Fruit fly (Drosophila melanogaster) whole organism, pupa: ENCODE data around the gene CG7272.

ENCODE experiments used
- CG10348 ChIP-seq: fragments of 200-800 bp; sonication (Bioruptor generic); IDR thresholded peaks from 2 replicates; pipeline ENCODE4 v1.3.6; 2022; ENCODE audit warnings: missing biosample characterization, missing genetic modification characterization
- CG12605 ChIP-seq: fragments of 200-800 bp; sonication (Bioruptor generic); IDR thresholded peaks from 2 replicates; pipeline ENCODE4 v1.3.6; 2022; ENCODE audit warnings: missing biosample characterization, missing genetic modification characterization
- CG32121 ChIP-seq: fragments of 200-800 bp; sonication (Bioruptor generic); IDR thresholded peaks from 2 replicates; pipeline ENCODE4 v1.3.6; 2022; ENCODE audit warnings: missing biosample characterization, missing genetic modification characterization
- CG4496 ChIP-seq: fragments of 200-800 bp; sonication (Bioruptor generic); IDR thresholded peaks from 3 replicates; pipeline ENCODE4 v1.3.6; 2022; ENCODE audit warnings: missing biosample characterization, missing genetic modification characterization
- CG8301 ChIP-seq: fragments of 200-800 bp; sonication (Bioruptor generic); optimal IDR thresholded peaks from 2 replicates; lab custom pipeline; 2018; ENCODE audit warnings: missing biosample characterization, mild to moderate bottlenecking, missing genetic modification characterization
- CG9948 ChIP-seq: fragments of 200-800 bp; sonication (Bioruptor generic); optimal IDR thresholded peaks from 2 replicates; lab custom pipeline; 2018; ENCODE audit warnings: missing biosample characterization, mild to moderate bottlenecking, missing genetic modification characterization, moderate library complexity
- D1 ChIP-seq: fragments of 200-800 bp; sonication (Bioruptor generic); optimal IDR thresholded peaks from 2 replicates; lab custom pipeline; 2018; ENCODE audit warnings: missing biosample characterization, mild to moderate bottlenecking, missing genetic modification characterization, moderate library complexity
- EcR ChIP-seq: fragments of 200-800 bp; sonication (Bioruptor generic); optimal IDR thresholded peaks from 3 replicates; lab custom pipeline; 2019; ENCODE audit warnings: missing biosample characterization, missing genetic modification characterization, mild to moderate bottlenecking, moderate library complexity, missing genetic modification reagents
- Snoo ChIP-seq: fragments of 200-800 bp; sonication (Bioruptor generic); optimal IDR thresholded peaks from 3 replicates; lab custom pipeline; 2017; ENCODE audit warnings: missing biosample characterization, mild to moderate bottlenecking, missing genetic modification characterization, inconsistent platforms
- gl ChIP-seq: fragments of 200-800 bp; sonication (Bioruptor generic); optimal IDR thresholded peaks from 2 replicates; lab custom pipeline; 2018; ENCODE audit warnings: missing biosample characterization, mild to moderate bottlenecking, missing genetic modification characterization

DNA sequence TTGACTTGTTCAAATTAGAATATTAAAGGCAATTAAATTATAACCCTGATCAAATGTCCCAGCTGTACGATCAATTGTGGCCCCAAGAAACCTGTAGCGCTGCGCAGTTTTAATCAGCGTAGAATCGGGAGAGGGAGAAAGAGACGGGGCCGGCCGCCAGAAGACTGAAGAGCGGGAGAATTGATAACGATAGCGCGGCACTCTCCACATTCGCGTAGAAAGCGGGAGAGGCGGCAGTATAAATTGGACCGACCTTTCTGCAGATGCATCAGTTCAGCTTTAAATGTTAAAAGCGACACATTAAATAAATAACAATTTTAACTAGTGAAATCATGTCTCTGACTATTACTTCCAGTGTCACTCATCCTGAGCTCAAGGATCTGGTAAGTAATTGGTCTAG is 10.0 kb downstream of the CG7272 start, which contains the start of gene MsrA:
- TF ChIP-seq EcR (GFP tag; lab: Kevin White, UChicago) (peak; percentile 1), Snoo (tag; lab: Kevin White, UChicago) (no peak), gl (tag; lab: Kevin White, UChicago) (peak; percentile 18), CG12605 (GFP tag; lab: Robert Waterston, UW) (peak; percentile 30; the same call in 1 of the 2 replicates), CG10348 (GFP tag; lab: Robert Waterston, UW) (no peak), CG9948 (tag; lab: Kevin White, UChicago) (no peak), CG8301 (tag; lab: Kevin White, UChicago) (no peak), D1 (tag; lab: Kevin White, UChicago) (no peak), CG4496 (GFP tag; lab: Robert Waterston, UW) (no peak), CG32121 (GFP tag; lab: Robert Waterston, UW) (no peak)
